Worm (Caenorhabditis elegans) whole organism, midembryonic: ENCODE data around the gene nhr-142.

Experiments used
- T22C8.4 ChIP-seq: fragments of 200-800 bp; sonication (Bioruptor generic); IDR thresholded peaks from 2 replicates; pipeline ENCODE4 v1.3.6; 2022; ENCODE audit warnings: missing genetic modification characterization, missing compliant biosample characterization
- flt-1 ChIP-seq: fragments of 200-800 bp; sonication (Bioruptor generic); IDR thresholded peaks from 2 replicates; pipeline ENCODE4 v1.3.6; 2022; ENCODE audit warnings: missing genetic modification characterization, missing compliant biosample characterization
- klf-2 ChIP-seq: fragments of 200-800 bp; sonication (Bioruptor generic); conservative IDR thresholded peaks from 2 replicates; pipeline ENCODE4 v1.3.6; 2022; ENCODE audit warnings: missing genetic modification reagents, missing genetic modification characterization, missing compliant biosample characterization
- med-1 ChIP-seq: sonication (generic microtip); optimal IDR thresholded peaks from 2 replicates; lab custom pipeline; 2017; ENCODE audit warnings: missing genetic modification characterization, mild to moderate bottlenecking, missing compliant biosample characterization, antibody characterized with exemption, missing genetic modification reagents; ENCODE audit not compliant: insufficient read depth
- ref-1 ChIP-seq: fragments of 200-800 bp; sonication (Bioruptor generic); conservative IDR thresholded peaks from 2 replicates; pipeline ENCODE4 v1.3.6; 2022; ENCODE audit warnings: missing genetic modification reagents, missing genetic modification characterization, missing compliant biosample characterization
- ztf-29 ChIP-seq: fragments of 200-800 bp; sonication (Bioruptor generic); IDR thresholded peaks from 2 replicates; pipeline ENCODE4 v1.3.6; 2022; ENCODE audit warnings: missing genetic modification reagents, missing genetic modification characterization, missing compliant biosample characterization

- no peak for TF ChIP-seq klf-2 (GFP tag; lab: Robert Waterston, UW)
- no peak for TF ChIP-seq ref-1 (GFP tag; lab: Robert Waterston, UW)
- TF ChIP-seq flt-1: no peak
- TF ChIP-seq med-1: no peak
- TF ChIP-seq ztf-29: no peak
- no peak for TF ChIP-seq T22C8.4 (GFP tag; lab: Robert Waterston, UW)
Measured at ce11 chrV:5772503-5772902, 17.9 kb downstream of the nhr-142 start.
